Worm (Caenorhabditis elegans) whole organism, late embryonic: ENCODE measurements around the gene Y22D7AR.6.

Experiments
- F13H6.1 ChIP-seq: sonication (generic microtip); optimal IDR thresholded peaks from 2 replicates; lab custom pipeline; 2016; ENCODE audit warnings: missing genetic modification characterization, missing compliant biosample characterization
- K09A11.1 ChIP-seq: sonication (generic microtip); optimal IDR thresholded peaks from 2 replicates; lab custom pipeline; 2017; ENCODE audit warnings: antibody characterized with exemption, mild to moderate bottlenecking, missing genetic modification characterization, missing compliant biosample characterization; ENCODE audit not compliant: insufficient read depth
- Y22D7AL.16 ChIP-seq: sonication (generic microtip); optimal IDR thresholded peaks from 2 replicates; lab custom pipeline; 2016; ENCODE audit warnings: missing genetic modification characterization, missing compliant biosample characterization
- ceh-14 ChIP-seq: sonication (generic microtip); optimal IDR thresholded peaks from 2 replicates; lab custom pipeline; 2016; ENCODE audit warnings: missing genotype, missing genetic modification characterization, missing compliant biosample characterization
- ceh-18 ChIP-seq: sonication (generic microtip); optimal IDR thresholded peaks from 2 replicates; lab custom pipeline; 2016; ENCODE audit warnings: missing genetic modification characterization, missing compliant biosample characterization
- ceh-2 ChIP-seq: sonication (generic microtip); optimal IDR thresholded peaks from 2 replicates; lab custom pipeline; 2016; ENCODE audit warnings: missing genotype, missing genetic modification characterization, missing compliant biosample characterization
- ceh-24 ChIP-seq: sonication (generic microtip); optimal IDR thresholded peaks from 2 replicates; lab custom pipeline; 2016; ENCODE audit warnings: mild to moderate bottlenecking, missing genetic modification characterization, missing compliant biosample characterization
- ceh-31 ChIP-seq: sonication (generic microtip); optimal IDR thresholded peaks from 2 replicates; lab custom pipeline; 2016; ENCODE audit warnings: missing genetic modification characterization, missing compliant biosample characterization
- ceh-48 ChIP-seq: sonication (generic microtip); optimal IDR thresholded peaks from 2 replicates; lab custom pipeline; 2016; ENCODE audit warnings: missing genetic modification characterization, inconsistent platforms, missing compliant biosample characterization
- ceh-9 ChIP-seq: sonication (generic microtip); optimal IDR thresholded peaks from 2 replicates; lab custom pipeline; 2016; ENCODE audit warnings: mild to moderate bottlenecking, missing genetic modification characterization, inconsistent platforms, missing compliant biosample characterization
- che-1 ChIP-seq: sonication (generic microtip); optimal IDR thresholded peaks from 2 replicates; lab custom pipeline; 2016; ENCODE audit warnings: mild to moderate bottlenecking, missing genetic modification characterization, missing compliant biosample characterization
- elt-2 ChIP-seq: sonication (generic microtip); optimal IDR thresholded peaks from 2 replicates; lab custom pipeline; 2016; ENCODE audit warnings: missing genetic modification reagents, missing genetic modification characterization, missing compliant biosample characterization
- elt-4 ChIP-seq: sonication (generic microtip); optimal IDR thresholded peaks from 2 replicates; lab custom pipeline; 2016; ENCODE audit warnings: missing genetic modification characterization, missing compliant biosample characterization
- fax-1 ChIP-seq: sonication (generic microtip); optimal IDR thresholded peaks from 2 replicates; lab custom pipeline; 2016; ENCODE audit warnings: missing genotype, missing genetic modification characterization, missing compliant biosample characterization
- hlh-8 ChIP-seq: sonication (generic microtip); optimal IDR thresholded peaks from 2 replicates; lab custom pipeline; 2016; ENCODE audit warnings: missing genotype, missing genetic modification characterization, missing compliant biosample characterization
- nhr-232 ChIP-seq: sonication (generic microtip); optimal IDR thresholded peaks from 2 replicates; lab custom pipeline; 2016; ENCODE audit warnings: missing genetic modification characterization, missing compliant biosample characterization
- npax-4 ChIP-seq: sonication (generic microtip); optimal IDR thresholded peaks from 2 replicates; lab custom pipeline; 2016; ENCODE audit warnings: missing genetic modification characterization, missing compliant biosample characterization
- odd-2 ChIP-seq: sonication (generic microtip); optimal IDR thresholded peaks from 2 replicates; lab custom pipeline; 2017; ENCODE audit warnings: antibody characterized with exemption, mild to moderate bottlenecking, missing genetic modification characterization, missing compliant biosample characterization
- pag-3 ChIP-seq: sonication (generic microtip); optimal IDR thresholded peaks from 2 replicates; lab custom pipeline; 2016; ENCODE audit warnings: missing compliant biosample characterization, missing genetic modification characterization, borderline replicate concordance
- pat-9 ChIP-seq: fragments of 200-800 bp; sonication (Bioruptor generic); optimal IDR thresholded peaks from 2 replicates; lab custom pipeline; 2018; ENCODE audit warnings: mild to moderate bottlenecking, missing genetic modification characterization, moderate library complexity, missing compliant biosample characterization
- pha-4 ChIP-seq: fragments of 150-350 bp; optimal IDR thresholded peaks from 2 replicates; lab custom pipeline; 2018; ENCODE audit warnings: missing biosample characterization, missing genetic modification reagents, missing genetic modification characterization
- rnt-1 ChIP-seq: sonication (generic microtip); optimal IDR thresholded peaks from 2 replicates; lab custom pipeline; 2016; ENCODE audit warnings: missing genetic modification characterization, missing compliant biosample characterization
- sdc-2 ChIP-seq: sonication (generic microtip); optimal IDR thresholded peaks from 2 replicates; lab custom pipeline; 2016; ENCODE audit warnings: missing genotype, missing genetic modification characterization, missing compliant biosample characterization
- sox-4 ChIP-seq: sonication (generic microtip); optimal IDR thresholded peaks from 2 replicates; lab custom pipeline; 2017; ENCODE audit warnings: mild to moderate bottlenecking, missing genetic modification characterization, inconsistent platforms, missing compliant biosample characterization
- tbx-2 ChIP-seq: sonication (generic microtip); optimal IDR thresholded peaks from 2 replicates; lab custom pipeline; 2016; ENCODE audit warnings: missing genetic modification characterization, missing compliant biosample characterization
- unc-55 ChIP-seq: sonication (generic microtip); optimal IDR thresholded peaks from 2 replicates; lab custom pipeline; 2017; ENCODE audit warnings: missing biosample characterization, missing genetic modification reagents, missing genetic modification characterization
- unc-86 ChIP-seq: sonication (generic microtip); optimal IDR thresholded peaks from 2 replicates; lab custom pipeline; 2016; ENCODE audit warnings: missing genetic modification characterization, missing compliant biosample characterization
- zip-5 ChIP-seq: sonication (generic microtip); optimal IDR thresholded peaks from 2 replicates; lab custom pipeline; 2016; ENCODE audit warnings: missing genetic modification characterization, missing compliant biosample characterization

Y22D7AR.6 gene

DNA sequence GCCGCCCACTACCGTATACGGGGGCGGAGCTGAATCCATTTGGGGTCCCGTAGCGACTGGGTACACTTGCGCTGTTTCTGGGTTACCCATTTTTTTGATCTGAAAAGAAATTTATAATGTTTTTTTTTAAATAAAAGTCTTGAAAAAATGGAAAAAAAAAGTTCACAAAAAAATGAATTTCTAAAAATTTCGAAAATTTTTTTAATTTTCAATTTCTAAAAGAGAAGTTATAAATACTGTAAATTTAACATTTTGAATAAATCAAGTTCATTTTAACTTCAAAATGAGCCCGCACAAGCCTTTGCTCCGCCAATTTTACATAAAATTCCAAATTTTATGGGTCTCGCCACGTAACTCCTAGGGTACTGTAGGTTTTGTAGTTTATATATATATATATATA is 16.8 kb downstream of the Y22D7AR.6 start, which contains the start of gene Y22D7AL.15:
TSS of gene Y22D7AL.15 (minus strand) at position 101 of the 400 bp plus-strand sequence.
- no peak for TF ChIP-seq pag-3 (tag; lab: Kevin White, UChicago)
- peak; percentile 37 for TF ChIP-seq Y22D7AL.16 (tag; lab: Kevin White, UChicago)

DNA sequence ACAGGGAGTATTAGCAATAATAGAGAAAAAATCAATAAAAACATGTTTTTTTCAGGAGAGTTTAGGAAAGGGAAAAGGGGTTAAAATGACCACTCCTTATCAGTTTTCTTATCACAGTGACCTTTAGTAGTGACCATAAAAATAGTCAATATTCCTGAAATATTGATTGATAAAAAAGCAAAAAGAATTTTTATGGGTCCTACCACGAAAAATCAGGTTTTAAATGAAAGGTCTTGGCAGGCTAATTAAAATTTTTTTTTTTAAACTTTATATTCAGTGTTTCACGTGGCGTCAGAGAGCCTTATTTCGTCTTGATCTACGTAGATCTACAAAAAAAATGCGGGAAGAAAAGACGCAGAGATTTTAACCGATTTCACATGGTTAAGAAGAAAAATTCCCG is 19.1 kb downstream of the Y22D7AR.6 start, which contains the start of gene cht-4:
TSS of gene cht-4 (minus strand) at position 101 of the 400 bp plus-strand sequence.
- TF ChIP-seq odd-2: no peak
- no peak for TF ChIP-seq ceh-9 (tag; lab: Kevin White, UChicago)
- peak; percentile 67 for TF ChIP-seq elt-2 (tag; lab: Kevin White, UChicago)
- TF ChIP-seq che-1 (tag; lab: Kevin White, UChicago): no peak

DNA sequence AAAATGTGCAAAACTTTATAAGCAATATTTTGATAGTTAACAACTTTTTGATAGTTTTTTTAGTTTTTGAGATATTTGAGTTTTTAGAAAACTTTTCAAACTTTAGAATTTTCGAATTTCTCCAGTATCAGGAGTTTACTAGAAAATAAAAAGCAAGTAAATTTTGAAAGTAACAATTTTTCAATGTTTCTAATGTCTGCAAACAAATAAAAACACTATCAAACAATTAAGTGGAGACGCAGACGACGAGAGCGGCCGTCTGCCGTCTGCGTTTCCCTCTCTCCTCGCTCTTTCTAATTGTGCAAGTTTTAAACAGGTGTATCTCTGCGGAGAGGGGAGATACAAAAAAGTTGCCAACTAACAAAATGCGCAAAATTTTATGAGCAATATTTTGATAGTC is 23.6 kb downstream of the Y22D7AR.6 start:
- TF ChIP-seq sox-4 (tag; lab: Kevin White, UChicago): no peak
- no peak for TF ChIP-seq unc-55 (GFP tag; lab: Kevin White, UChicago)
- no peak for TF ChIP-seq ceh-18 (tag; lab: Kevin White, UChicago)
- no peak for TF ChIP-seq unc-86 (tag; lab: Kevin White, UChicago)

DNA sequence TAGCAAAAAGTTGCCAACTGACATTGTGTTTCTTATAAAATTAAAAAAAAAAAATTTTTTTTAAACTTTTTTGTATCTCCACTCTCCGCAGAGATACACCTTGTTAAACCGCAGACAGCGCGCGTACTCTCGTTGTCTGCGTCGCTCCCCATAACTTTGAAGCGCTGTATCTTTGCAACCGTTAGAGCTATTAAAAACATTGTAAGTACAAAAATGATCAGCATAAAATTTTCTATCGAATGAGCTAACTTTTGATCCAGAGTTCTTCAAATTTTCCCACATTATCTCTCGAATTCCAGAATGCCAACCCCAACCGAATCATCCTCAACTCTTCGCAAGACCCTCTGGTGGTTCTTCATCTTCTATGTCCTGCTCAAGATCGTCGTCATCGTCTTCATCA is 24.3 kb downstream of the Y22D7AR.6 start, which contains the start of gene Y22D7AL.1:
TSS of gene Y22D7AL.1 (plus strand) at position 301 of the 400 bp plus-strand sequence.
- TF ChIP-seq unc-86 (tag; lab: Kevin White, UChicago) (no peak), pat-9 (tag; lab: Kevin White, UChicago) (no peak), odd-2 (no peak)

DNA sequence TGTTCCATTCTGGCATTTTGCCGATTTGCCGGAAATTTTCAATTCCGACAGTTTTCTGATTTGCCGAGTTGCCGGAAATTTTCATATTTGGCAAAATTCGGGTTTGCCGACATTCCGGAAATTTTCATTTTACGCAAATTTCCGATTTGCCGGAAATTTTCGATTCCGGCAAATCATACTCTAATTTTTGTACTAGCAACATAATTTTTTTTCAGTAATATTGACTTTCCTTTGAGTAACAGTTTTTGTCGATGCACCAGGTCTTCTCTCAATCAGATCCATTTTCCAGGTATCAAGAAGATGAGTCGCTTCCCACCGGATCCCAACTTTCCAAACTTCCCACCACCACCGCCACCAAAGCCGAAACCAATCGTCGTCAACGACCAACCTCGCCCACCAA is 35.4 kb downstream of the Y22D7AR.6 start, which contains the start of gene Y22D7AL.3:
TSS of gene Y22D7AL.3 (plus strand) at position 301 of the 400 bp plus-strand sequence.
- no peak for TF ChIP-seq F13H6.1

DNA sequence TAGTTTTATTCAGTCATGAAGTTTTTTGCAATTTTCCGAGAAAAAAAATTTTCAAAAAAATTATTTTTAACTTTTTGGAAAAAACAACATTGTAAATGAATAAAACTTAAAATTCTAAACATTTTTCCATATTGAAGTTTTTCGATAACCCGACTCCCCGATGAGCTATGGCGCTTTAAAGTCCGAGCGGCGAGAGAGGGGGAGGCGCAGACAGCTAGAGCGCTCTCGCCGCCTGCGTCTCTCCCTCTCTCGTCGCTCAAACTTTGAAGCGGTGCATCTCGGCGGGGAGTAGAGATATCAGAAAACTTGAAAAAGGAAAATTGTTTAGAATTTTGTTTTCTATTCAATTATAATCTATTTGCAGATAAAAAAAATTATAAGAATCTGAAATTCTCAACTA is 38.2 kb downstream of the Y22D7AR.6 start:
- no peak for TF ChIP-seq zip-5 (tag; lab: Kevin White, UChicago)
- TF ChIP-seq hlh-8: no peak
- no peak for TF ChIP-seq tbx-2
- no peak for TF ChIP-seq ceh-48
- no peak for TF ChIP-seq rnt-1 (tag; lab: Kevin White, UChicago)
- TF ChIP-seq npax-4 (tag; lab: Kevin White, UChicago): no peak

DNA sequence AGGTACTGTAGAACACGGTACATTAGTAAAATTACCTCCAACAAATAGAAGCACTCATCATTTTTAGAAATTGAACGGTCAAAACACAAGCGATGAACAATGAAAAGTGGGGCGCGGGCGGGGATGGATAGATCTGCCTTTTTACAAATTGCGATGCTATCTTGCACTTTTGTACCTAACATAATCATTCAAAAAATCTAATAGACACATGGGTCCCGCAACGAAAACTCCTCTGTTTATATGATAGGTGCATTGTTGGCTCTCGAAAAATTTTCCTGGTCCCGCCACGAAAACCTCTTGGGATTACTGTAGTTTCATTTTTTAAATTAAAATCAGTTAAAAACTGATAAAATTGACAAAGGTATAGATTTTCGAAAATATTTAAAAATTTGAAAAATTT is 42.3 kb downstream of the Y22D7AR.6 start, which contains the start of gene Y22D7AL.11:
TSS of gene Y22D7AL.11 (minus strand) at position 101 of the 400 bp plus-strand sequence.
- TF ChIP-seq ceh-31 (tag; lab: Kevin White, UChicago) (no peak), rnt-1 (tag; lab: Kevin White, UChicago) (no peak), hlh-8 (no peak), ceh-14 (no peak), pat-9 (tag; lab: Kevin White, UChicago) (no peak), odd-2 (no peak), elt-4 (no peak), pag-3 (tag; lab: Kevin White, UChicago) (no peak), F13H6.1 (no peak), nhr-232 (no peak), pha-4 (no peak), sdc-2 (tag; lab: Kevin White, UChicago) (no peak), K09A11.1 (tag; lab: Kevin White, UChicago) (no peak), fax-1 (tag; lab: Kevin White, UChicago) (no peak), ceh-2 (tag; lab: Kevin White, UChicago) (no peak), ceh-24 (tag; lab: Kevin White, UChicago) (no peak), npax-4 (tag; lab: Kevin White, UChicago) (no peak), ceh-48 (no peak)
